Worm (Caenorhabditis elegans): Measurements from ENCODE around the gene fbn-1.

The fbn-1 gene

DNA sequence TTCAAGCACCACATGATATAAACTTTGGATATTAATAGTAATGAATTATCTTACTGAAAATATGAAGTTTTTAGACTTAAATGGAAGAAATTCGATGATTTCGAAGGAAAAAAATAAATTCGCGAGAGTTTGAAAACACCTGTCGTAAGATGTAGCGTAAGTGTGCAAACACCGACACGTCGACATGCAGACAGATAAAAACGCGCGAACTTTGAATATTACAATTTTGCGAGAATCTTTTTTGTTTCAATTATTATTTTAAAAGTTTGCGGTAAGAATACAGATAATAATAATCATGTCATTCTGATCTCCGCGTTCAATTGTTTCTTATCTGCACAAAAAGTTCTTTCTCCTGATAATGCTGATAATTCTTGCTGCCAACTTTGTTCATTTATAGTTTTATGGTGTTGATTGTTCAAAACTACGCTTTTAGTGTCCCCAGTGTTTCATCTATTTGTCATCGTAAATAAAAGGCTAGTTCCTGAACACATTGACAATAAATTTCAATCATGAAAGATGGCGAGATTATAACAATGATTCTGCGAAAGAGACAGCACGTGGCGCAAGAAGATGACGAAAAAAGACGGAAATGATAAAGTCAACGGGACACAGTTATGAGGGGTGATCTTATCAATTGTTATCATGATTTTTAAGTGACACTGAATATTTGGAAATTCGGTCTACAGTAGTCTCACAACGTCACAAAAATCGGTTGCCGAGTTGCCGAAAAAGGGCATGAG, 18.9 kb downstream of the fbn-1 start (continued):
- TF ChIP-seq daf-12 (tag; optimal IDR thresholded peaks at IDR 0.05) = no peak
- TF ChIP-seq pha-4 (tag; optimal IDR thresholded peaks at IDR 0.05) = no peak
- no peak for TF ChIP-seq nhr-76 (tag; optimal IDR thresholded peaks at IDR 0.05)
- TF ChIP-seq fkh-2 (tag; optimal IDR thresholded peaks at IDR 0.05) = no peak
- no peak for TF ChIP-seq fos-1 (tag; optimal IDR thresholded peaks at IDR 0.05)
- TF ChIP-seq aly-2 (tag; optimal IDR thresholded peaks at IDR 0.05) = no peak
- no peak for TF ChIP-seq mml-1 (tag; optimal IDR thresholded peaks at IDR 0.05)

DNA sequence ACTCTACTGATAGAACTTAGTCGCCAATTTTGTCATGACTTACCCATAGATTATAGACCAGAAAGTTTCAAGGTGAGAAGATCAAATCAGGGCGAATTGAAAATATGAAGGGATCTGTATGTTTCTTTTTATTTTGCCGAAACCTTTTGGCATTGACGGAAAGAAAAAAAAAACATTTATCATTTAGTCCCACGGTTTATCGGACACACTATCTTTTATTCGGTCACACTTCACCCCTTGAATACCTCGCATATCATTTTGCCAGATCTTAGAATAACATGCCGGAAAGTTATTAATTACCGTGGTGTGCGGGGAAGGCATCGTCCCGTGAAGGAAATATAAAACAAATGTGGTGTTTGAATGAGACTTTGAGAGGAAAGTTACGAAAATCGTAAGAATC, 19.9 kb downstream of the fbn-1 start:
- TF ChIP-seq nhr-25 (tag; optimal IDR thresholded peaks at IDR 0.05) (peak; percentile 28), egl-5 (tag; optimal IDR thresholded peaks at IDR 0.05) (no peak), elt-1 (tag; optimal IDR thresholded peaks at IDR 0.05) (peak; percentile 89)

DNA sequence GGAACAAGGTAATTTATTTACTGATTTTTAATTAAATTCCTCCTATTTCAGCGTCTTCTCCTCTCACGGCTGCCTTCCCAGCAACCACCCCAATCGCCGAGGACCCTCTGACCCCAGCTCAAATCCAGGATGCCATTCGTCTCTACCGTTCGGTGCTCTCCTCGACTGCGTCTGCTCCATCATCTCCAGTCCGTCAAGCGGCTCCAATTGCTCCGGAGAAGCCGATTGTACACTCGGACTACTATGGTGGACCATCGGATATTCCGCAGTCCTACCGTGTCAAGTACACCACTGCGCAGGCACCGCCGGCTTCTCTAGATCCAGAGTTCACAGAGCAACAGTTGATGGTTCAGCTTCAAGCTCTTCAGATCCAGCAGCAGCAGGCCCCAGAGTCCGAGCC, 23.7 kb downstream of the fbn-1 start:
- TF ChIP-seq nhr-11 (tag; optimal IDR thresholded peaks at IDR 0.05) (no peak), skn-1 (tag; optimal IDR thresholded peaks at IDR 0.05) (no peak), pha-4 (tag; optimal IDR thresholded peaks at IDR 0.05) (no peak), R02D3.7 (tag; optimal IDR thresholded peaks at IDR 0.05) (no peak), lin-15B (tag; optimal IDR thresholded peaks at IDR 0.05) (no peak), ama-1 (optimal IDR thresholded peaks at IDR 0.05) (no peak), fkh-2 (tag; optimal IDR thresholded peaks at IDR 0.05) (no peak), pqm-1 (tag; optimal IDR thresholded peaks at IDR 0.05) (no peak), ZK546.5 (tag; optimal IDR thresholded peaks at IDR 0.05) (no peak), ceh-9 (tag; optimal IDR thresholded peaks at IDR 0.05) (no peak), unc-39 (tag; optimal IDR thresholded peaks at IDR 0.05) (no peak), nfya-1 (tag; optimal IDR thresholded peaks at IDR 0.05; ENCODE audit: insufficient read depth) (no peak), aly-2 (tag; optimal IDR thresholded peaks at IDR 0.05) (no peak)

DNA sequence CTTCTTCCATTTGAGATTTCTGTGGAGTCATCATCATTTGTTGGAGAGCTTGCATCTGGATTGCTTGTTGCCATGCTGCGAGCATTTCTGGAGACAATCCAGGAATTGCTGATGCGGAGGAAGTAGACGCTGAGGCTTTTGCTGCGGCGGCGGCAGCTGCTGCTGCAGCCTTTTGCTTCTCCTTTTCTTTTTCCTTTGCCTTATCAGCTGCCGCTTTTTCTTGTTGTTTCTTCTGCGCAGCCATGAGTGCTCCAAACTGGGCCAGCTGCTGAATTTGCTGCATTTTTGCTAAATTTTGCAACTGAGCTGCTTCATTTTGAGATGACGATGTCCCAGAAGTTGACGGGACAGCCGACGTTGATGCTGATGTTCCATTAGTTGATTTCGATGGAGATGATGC, 30.3 kb downstream of the fbn-1 start:
- TF ChIP-seq nhr-67 (tag; optimal IDR thresholded peaks at IDR 0.05) (no peak), mdl-1 (tag; optimal IDR thresholded peaks at IDR 0.05) (no peak), nhr-43 (tag; optimal IDR thresholded peaks at IDR 0.05; ENCODE audit: poor library complexity, severe bottlenecking) (no peak), nfya-1 (tag; optimal IDR thresholded peaks at IDR 0.05; ENCODE audit: insufficient read depth) (no peak), R02D3.7 (tag; optimal IDR thresholded peaks at IDR 0.05) (no peak), ceh-9 (tag; optimal IDR thresholded peaks at IDR 0.05) (no peak), nhr-23 (tag; optimal IDR thresholded peaks at IDR 0.05) (no peak), snpc-4 (tag; optimal IDR thresholded peaks at IDR 0.05) (no peak), elt-3 (tag; optimal IDR thresholded peaks at IDR 0.05) (no peak), lin-39 (tag; optimal IDR thresholded peaks at IDR 0.05) (no peak), ceh-28 (tag; optimal IDR thresholded peaks at IDR 0.05) (no peak), ZK546.5 (tag; optimal IDR thresholded peaks at IDR 0.05) (no peak), skn-1 (tag; optimal IDR thresholded peaks at IDR 0.05) (no peak)

DNA sequence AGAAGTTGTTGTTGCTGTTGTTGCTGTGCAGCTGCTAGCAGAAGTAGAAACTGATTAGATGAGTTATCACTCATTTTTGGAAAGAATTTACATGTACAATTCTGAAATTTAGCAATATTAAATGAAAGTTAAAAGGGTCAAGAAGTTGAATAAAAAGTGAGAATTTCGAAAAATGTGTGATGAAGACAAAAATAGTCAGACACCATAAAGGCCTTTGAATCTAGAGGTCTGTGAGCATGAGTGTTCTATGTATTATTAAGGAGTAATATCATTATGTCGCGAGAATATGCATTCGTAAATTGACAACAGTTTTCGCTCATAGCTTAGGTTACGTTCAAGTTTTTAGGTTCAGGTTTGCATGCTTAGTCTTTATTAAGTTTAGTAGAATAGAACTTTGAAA, 30.7 kb downstream of the fbn-1 start, which contains the start of gene baz-2:
TSS of gene baz-2 (minus strand) at position 101 of the 400 bp plus-strand sequence.
- TF ChIP-seq pha-4 (tag; optimal IDR thresholded peaks at IDR 0.05) (no peak), egl-5 (tag; optimal IDR thresholded peaks at IDR 0.05) (no peak), ceh-16 (tag; optimal IDR thresholded peaks at IDR 0.05) (no peak), nhr-25 (tag; optimal IDR thresholded peaks at IDR 0.05) (no peak), nhr-77 (tag; optimal IDR thresholded peaks at IDR 0.05) (no peak), unc-39 (tag; optimal IDR thresholded peaks at IDR 0.05) (no peak), ceh-28 (tag; optimal IDR thresholded peaks at IDR 0.05) (no peak), ceh-9 (tag; optimal IDR thresholded peaks at IDR 0.05) (no peak)

DNA sequence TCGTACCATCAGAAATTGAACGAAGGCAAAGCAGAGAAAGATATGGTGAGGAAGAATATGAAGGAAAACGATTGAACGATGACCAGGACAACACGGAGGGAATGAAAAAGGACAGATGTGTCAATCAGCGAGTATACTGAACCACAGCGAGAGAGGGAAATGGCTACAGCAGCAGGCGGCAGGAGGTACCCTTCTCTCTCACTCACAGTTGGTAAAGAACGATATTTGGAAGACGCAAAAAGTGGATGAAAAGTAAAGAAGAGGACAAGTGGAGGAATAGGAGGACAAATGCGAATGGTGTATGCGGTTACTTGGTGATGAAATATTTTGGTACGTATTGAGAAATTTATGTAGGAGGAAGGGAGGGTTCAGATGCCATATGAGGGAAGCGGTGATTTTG, 31.3 kb downstream of the fbn-1 start, which contains the start of gene ZK783.7:
TSS of gene ZK783.7 (plus strand) at position 246 of the 400 bp plus-strand sequence.
- no peak for TF ChIP-seq ceh-82 (tag; optimal IDR thresholded peaks at IDR 0.05)
- no peak for TF ChIP-seq pqm-1 (tag; optimal IDR thresholded peaks at IDR 0.05)
- no peak for TF ChIP-seq lin-15B (tag; optimal IDR thresholded peaks at IDR 0.05)
- TF ChIP-seq nhr-11 (tag; optimal IDR thresholded peaks at IDR 0.05) = no peak

Data from whole organism, L3 larva.